Fruit fly (Drosophila melanogaster) whole organism, embryonic: ENCODE measurements around the gene Bem46.

ENCODE experiments used
- ATbp ChIP-seq: fragments of 200-800 bp; sonication (Bioruptor generic); optimal IDR thresholded peaks from 2 replicates; lab custom pipeline; 2017; ENCODE audit warnings: missing biosample characterization, mild to moderate bottlenecking, missing genetic modification characterization, missing genetic modification reagents
- Awh ChIP-seq: fragments of 200-800 bp; sonication (Bioruptor generic); IDR thresholded peaks from 2 replicates; pipeline ENCODE4, ENCODE4 v1.3.6; 2022; ENCODE audit warnings: missing biosample characterization, missing genetic modification characterization
- Bgb ChIP-seq: fragments of 200-800 bp; sonication (Bioruptor generic); IDR thresholded peaks from 2 replicates; pipeline ENCODE4 v1.3.6; 2022; ENCODE audit warnings: missing biosample characterization, missing genetic modification characterization; ENCODE audit not compliant: partially characterized antibody
- CG10979 ChIP-seq: fragments of 200-800 bp; sonication (Bioruptor generic); optimal IDR thresholded peaks from 2 replicates; lab custom pipeline; 2018; ENCODE audit warnings: missing biosample characterization, mild to moderate bottlenecking, missing genetic modification characterization, moderate library complexity
- CG11093 ChIP-seq: fragments of 200-800 bp; sonication (Bioruptor generic); IDR thresholded peaks from 3 replicates; pipeline ENCODE4 v1.3.6; 2022; ENCODE audit warnings: missing biosample characterization, missing genetic modification characterization
- CG11247 ChIP-seq: fragments of 200-800 bp; sonication (Bioruptor generic); IDR thresholded peaks from 2 replicates; pipeline ENCODE4 v1.3.6; 2022; ENCODE audit warnings: missing biosample characterization, missing genetic modification characterization
- CG11560 ChIP-seq: fragments of 200-800 bp; sonication (Bioruptor generic); IDR thresholded peaks from 3 replicates; pipeline ENCODE4 v1.3.6; 2022; ENCODE audit warnings: missing biosample characterization, missing genetic modification characterization
- CG15479 ChIP-seq: fragments of 200-800 bp; sonication (Bioruptor generic); optimal IDR thresholded peaks from 3 replicates; lab custom pipeline; 2019; ENCODE audit warnings: missing biosample characterization, mild to moderate bottlenecking, missing genetic modification characterization, moderate library complexity
- CG15514 ChIP-seq: fragments of 200-800 bp; sonication (Bioruptor generic); optimal IDR thresholded peaks from 3 replicates; lab custom pipeline; 2017; ENCODE audit warnings: missing biosample characterization, missing genetic modification characterization, mild to moderate bottlenecking, moderate library complexity, missing genetic modification reagents
- CG16863 ChIP-seq: fragments of 200-800 bp; sonication (Bioruptor generic); optimal IDR thresholded peaks from 3 replicates; lab custom pipeline; 2016; ENCODE audit warnings: missing biosample characterization, missing genetic modification characterization
- CG2889 ChIP-seq: fragments of 200-800 bp; sonication (Bioruptor generic); IDR thresholded peaks from 3 replicates; pipeline ENCODE4 v1.3.6; 2022; ENCODE audit warnings: missing biosample characterization, missing genetic modification characterization
- CG30403 ChIP-seq: fragments of 200-800 bp; sonication (Bioruptor generic); optimal IDR thresholded peaks from 3 replicates; lab custom pipeline; 2016; ENCODE audit warnings: missing biosample characterization, missing genetic modification characterization
- CG30431 ChIP-seq: fragments of 200-800 bp; sonication (Bioruptor generic); optimal IDR thresholded peaks from 2 replicates; lab custom pipeline; 2017; ENCODE audit warnings: missing biosample characterization, missing genetic modification characterization
- CG31224 ChIP-seq: fragments of 200-800 bp; sonication (Bioruptor generic); IDR thresholded peaks from 2 replicates; pipeline ENCODE4 v1.3.6; 2022; ENCODE audit warnings: missing biosample characterization, missing genetic modification characterization
- CG31388 ChIP-seq: fragments of 200-800 bp; sonication (Bioruptor generic); optimal IDR thresholded peaks from 2 replicates; lab custom pipeline; 2016; ENCODE audit warnings: missing biosample characterization, missing genetic modification characterization
- CG34224 ChIP-seq: fragments of 200-800 bp; sonication (Bioruptor generic); IDR thresholded peaks from 3 replicates; pipeline ENCODE4 v1.3.6; 2022; ENCODE audit warnings: missing biosample characterization, missing genetic modification characterization; ENCODE audit not compliant: partially characterized antibody
- CG4360 ChIP-seq: fragments of 200-800 bp; sonication (Bioruptor generic); IDR thresholded peaks from 2 replicates; pipeline ENCODE4 v1.3.6; 2022; ENCODE audit warnings: missing biosample characterization, missing genetic modification characterization
- CG4707 ChIP-seq: fragments of 200-800 bp; sonication (Bioruptor generic); optimal IDR thresholded peaks from 2 replicates; lab custom pipeline; 2018; ENCODE audit warnings: missing biosample characterization, mild to moderate bottlenecking, missing genetic modification characterization, moderate library complexity
- CG4820 ChIP-seq: fragments of 200-800 bp; sonication (Bioruptor generic); optimal IDR thresholded peaks from 3 replicates; lab custom pipeline; 2016; ENCODE audit warnings: missing biosample characterization, missing genetic modification characterization
- CG7556 ChIP-seq: fragments of 200-800 bp; sonication (Bioruptor generic); optimal IDR thresholded peaks from 2 replicates; lab custom pipeline; 2017; ENCODE audit warnings: missing biosample characterization, mild to moderate bottlenecking, missing genetic modification characterization
- CG7839 ChIP-seq: fragments of 200-800 bp; sonication (Bioruptor generic); optimal IDR thresholded peaks from 3 replicates; lab custom pipeline; 2018; ENCODE audit warnings: missing biosample characterization, mild to moderate bottlenecking, missing genetic modification characterization, moderate library complexity
- CG8089 ChIP-seq: fragments of 200-800 bp; sonication (Bioruptor generic); optimal IDR thresholded peaks from 3 replicates; lab custom pipeline; 2016; ENCODE audit warnings: missing biosample characterization, missing genetic modification characterization
- CG9215 ChIP-seq: fragments of 200-800 bp; sonication (Bioruptor generic); IDR thresholded peaks from 2 replicates; pipeline ENCODE4 v1.3.6; 2022; ENCODE audit warnings: missing biosample characterization, missing genetic modification characterization
- Dek ChIP-seq: fragments of 200-800 bp; sonication (Bioruptor generic); optimal IDR thresholded peaks from 3 replicates; lab custom pipeline; 2019; ENCODE audit warnings: missing biosample characterization, mild to moderate bottlenecking, missing genetic modification characterization, moderate library complexity
- Drgx ChIP-seq: fragments of 200-800 bp; sonication (Bioruptor generic); IDR thresholded peaks from 2 replicates; pipeline ENCODE4 v1.3.6; 2022; ENCODE audit warnings: missing biosample characterization, missing genetic modification characterization
- HLH4C ChIP-seq: fragments of 200-800 bp; sonication (Bioruptor generic); IDR thresholded peaks from 3 replicates; pipeline ENCODE4 v1.3.6; 2022; ENCODE audit warnings: missing biosample characterization, missing genetic modification characterization; ENCODE audit not compliant: partially characterized antibody
- Mad ChIP-seq: fragments of 200-800 bp; sonication (Bioruptor generic); optimal IDR thresholded peaks from 2 replicates; lab custom pipeline; 2016; ENCODE audit warnings: missing biosample characterization, missing genetic modification characterization
- Mes4 ChIP-seq: fragments of 200-800 bp; sonication (Bioruptor generic); optimal IDR thresholded peaks from 2 replicates; lab custom pipeline; 2016; ENCODE audit warnings: missing biosample characterization, missing genetic modification characterization
- NC2β ChIP-seq: fragments of 200-800 bp; sonication (Bioruptor generic); optimal IDR thresholded peaks from 2 replicates; lab custom pipeline; 2016; ENCODE audit warnings: missing biosample characterization, missing genetic modification characterization
- Neu2 ChIP-seq: fragments of 200-800 bp; sonication (Bioruptor generic); optimal IDR thresholded peaks from 3 replicates; lab custom pipeline; 2016; ENCODE audit warnings: missing biosample characterization, missing genetic modification characterization, borderline replicate concordance
- PHDP ChIP-seq: fragments of 200-800 bp; sonication (Bioruptor generic); optimal IDR thresholded peaks from 3 replicates; lab custom pipeline; 2018; ENCODE audit warnings: missing biosample characterization, mild to moderate bottlenecking, missing genetic modification characterization, moderate library complexity
- Sin3A ChIP-seq: fragments of >200 bp; optimal IDR thresholded peaks from 2 replicates; lab custom pipeline; 2018
- Stat92E ChIP-seq, 3 experiments: fragments of >200 bp in 2 of 3; fragments of 200-800 bp in 1 of 3; sonication (Bioruptor generic) in 1 of 3; optimal IDR thresholded peaks; 2 replicates each; lab custom pipeline; 2017 to 2019; ENCODE audit warnings: missing biosample characterization in 3 of 3, missing genetic modification characterization in 3 of 3, mild to moderate bottlenecking in 1 of 3, moderate library complexity in 1 of 3
- TFAM ChIP-seq: fragments of 200-800 bp; sonication (Bioruptor generic); optimal IDR thresholded peaks from 2 replicates; lab custom pipeline; 2017; ENCODE audit warnings: missing biosample characterization, missing genetic modification characterization, inconsistent platforms
- Usf ChIP-seq: fragments of 200-800 bp; sonication (Bioruptor generic); optimal IDR thresholded peaks from 2 replicates; lab custom pipeline; 2017; ENCODE audit warnings: missing genotype, missing biosample characterization, missing genetic modification characterization
- Xrp1 ChIP-seq: fragments of 200-800 bp; sonication (Bioruptor generic); IDR thresholded peaks from 2 replicates; pipeline ENCODE4 v1.3.6; 2022; ENCODE audit warnings: missing biosample characterization, missing genetic modification characterization
- croc ChIP-seq: fragments of 200-800 bp; sonication (Bioruptor generic); conservative IDR thresholded peaks from 3 replicates; pipeline ENCODE4 v1.3.6; 2022; ENCODE audit warnings: missing biosample characterization, missing genetic modification characterization
- fd64A ChIP-seq: fragments of 200-800 bp; sonication (Bioruptor generic); optimal IDR thresholded peaks from 3 replicates; lab custom pipeline; 2018; ENCODE audit warnings: missing biosample characterization, mild to moderate bottlenecking, missing genetic modification characterization
- fru ChIP-seq: fragments of >200 bp; optimal IDR thresholded peaks from 2 replicates; lab custom pipeline; 2017
- fu2 ChIP-seq: fragments of 200-800 bp; sonication (Bioruptor generic); optimal IDR thresholded peaks from 2 replicates; lab custom pipeline; 2016; ENCODE audit warnings: missing biosample characterization, missing genetic modification characterization
- jigr1 ChIP-seq: fragments of 200-800 bp; sonication (Bioruptor generic); IDR thresholded peaks from 3 replicates; pipeline ENCODE4 v1.3.6; 2022; ENCODE audit warnings: missing biosample characterization, missing genetic modification characterization
- mam ChIP-seq: fragments of 200-800 bp; sonication (Bioruptor generic); optimal IDR thresholded peaks from 3 replicates; lab custom pipeline; 2016; ENCODE audit warnings: missing biosample characterization, missing genetic modification characterization
- org-1 ChIP-seq: fragments of 200-800 bp; sonication (Bioruptor generic); optimal IDR thresholded peaks from 2 replicates; lab custom pipeline; 2017; ENCODE audit warnings: missing biosample characterization, missing genetic modification characterization
- prd ChIP-seq, 3 experiments: fragments of >200 bp in 2 of 3; fragments of 200-800 bp in 1 of 3; sonication (Bioruptor generic) in 1 of 3; optimal IDR thresholded peaks in 2 of 3; IDR thresholded peaks in 1 of 3; 2 replicates in 2 of 3; 3 replicates in 1 of 3; pipeline versions ENCODE4 v1.3.6 to Lab custom; 2017 to 2022; ENCODE audit warnings: missing biosample characterization in 1 of 3, missing genetic modification characterization in 1 of 3
- repo ChIP-seq: fragments of 200-800 bp; sonication (Bioruptor generic); optimal IDR thresholded peaks from 2 replicates; lab custom pipeline; 2016; ENCODE audit warnings: missing biosample characterization, missing genetic modification characterization
- scrt ChIP-seq: fragments of 200-800 bp; sonication (Bioruptor generic); optimal IDR thresholded peaks from 2 replicates; lab custom pipeline; 2018; ENCODE audit warnings: missing biosample characterization, mild to moderate bottlenecking, missing genetic modification characterization, moderate library complexity
- sd ChIP-seq: fragments of 200-800 bp; sonication (Bioruptor generic); optimal IDR thresholded peaks from 3 replicates; lab custom pipeline; 2018; ENCODE audit warnings: missing biosample characterization, mild to moderate bottlenecking, missing genetic modification characterization, moderate library complexity
- sisA ChIP-seq: fragments of 200-800 bp; sonication (Bioruptor generic); IDR thresholded peaks from 2 replicates; pipeline ENCODE4 v1.3.6; 2022; ENCODE audit warnings: missing biosample characterization, missing genetic modification characterization
- slbo ChIP-seq: fragments of 200-800 bp; sonication (Bioruptor generic); IDR thresholded peaks from 2 replicates; pipeline ENCODE4 v1.3.6; 2022; ENCODE audit warnings: missing biosample characterization, missing genetic modification characterization
- ssp ChIP-seq: fragments of 200-800 bp; sonication (Bioruptor generic); IDR thresholded peaks from 2 replicates; pipeline ENCODE4 v1.3.6; 2022; ENCODE audit warnings: missing biosample characterization, missing genetic modification characterization
- tin ChIP-seq: fragments of 200-800 bp; sonication (Bioruptor generic); optimal IDR thresholded peaks from 3 replicates; lab custom pipeline; 2016; ENCODE audit warnings: missing biosample characterization, missing genetic modification characterization
- vfl ChIP-seq: fragments of 200-800 bp; sonication (Bioruptor generic); optimal IDR thresholded peaks from 2 replicates; lab custom pipeline; 2016; ENCODE audit warnings: missing biosample characterization, missing genetic modification characterization

The Bem46 gene

dm6 chr2L:3003399-3003798, 15.5 kb downstream of the Bem46 start (continued):
- TF ChIP-seq Neu2 (GFP tag; lab: Kevin White, UChicago) (no peak), org-1 (GFP tag; lab: Kevin White, UChicago) (peak; percentile 8), vfl (GFP tag; lab: Kevin White, UChicago) (no peak), fru (lab: Kevin White, UChicago) (no peak), Bgb (no peak), scrt (no peak), PHDP (peak; percentile 76), Mad (GFP tag; lab: Kevin White, UChicago) (no peak), TFAM (GFP tag; lab: Kevin White, UChicago) (no peak), fd64A (GFP tag; lab: Kevin White, UChicago) (peak; percentile 52), mam (GFP tag; lab: Kevin White, UChicago) (no peak), Mes4 (GFP tag; lab: Kevin White, UChicago) (no peak), Dek (tag; lab: Kevin White, UChicago) (peak; percentile 28), prd (optimal IDR thresholded peaks at IDR 0.05; lab: Kevin White, UChicago) (no peak), prd (GFP tag; IDR thresholded peaks at IDR 0.05; lab: Robert Waterston, UW) (peak; percentile 47; the same call in 2 of the 3 replicates), sisA (GFP tag; lab: Robert Waterston, UW) (peak; percentile 29; the same call in 1 of the 2 replicates), CG4360 (no peak), CG30403 (GFP tag; lab: Kevin White, UChicago) (peak; percentile 24), CG7839 (tag; lab: Kevin White, UChicago) (peak; percentile 54), Drgx (GFP tag; lab: Robert Waterston, UW) (peak; percentile 76), Xrp1 (GFP tag; lab: Robert Waterston, UW) (peak; percentile 40; the same call in 1 of the 2 replicates), NC2β (GFP tag; lab: Kevin White, UChicago) (no peak), CG4707 (GFP tag; lab: Kevin White, UChicago) (peak; percentile 70), CG31224 (no peak), Usf (GFP tag; lab: Kevin White, UChicago) (no peak), ssp (no peak), CG8089 (no peak), CG34224 (no peak), tin (GFP tag; lab: Kevin White, UChicago) (peak; percentile 16), ATbp (GFP tag; lab: Kevin White, UChicago) (peak; percentile 85), Stat92E (GFP tag; optimal IDR thresholded peaks at IDR 0.05; lab: Kevin White, UChicago) (no peak), CG4820 (GFP tag; lab: Kevin White, UChicago) (peak; percentile 12), CG15479 (GFP tag; lab: Kevin White, UChicago) (no peak), sd (tag; lab: Kevin White, UChicago) (peak; percentile 20), croc (GFP tag; lab: Robert Waterston, UW) (no peak), CG2889 (GFP tag; lab: Robert Waterston, UW) (no peak), CG16863 (GFP tag; lab: Kevin White, UChicago) (peak; percentile 40), CG9215 (GFP tag; lab: Robert Waterston, UW) (no peak), Sin3A (lab: Kevin White, UChicago) (no peak), CG31388 (no peak), CG11247 (GFP tag; lab: Robert Waterston, UW) (no peak), CG10979 (tag; lab: Kevin White, UChicago) (peak; percentile 60), repo (GFP tag; lab: Kevin White, UChicago) (no peak), fu2 (no peak), CG11560 (tag; lab: Robert Waterston, UW) (no peak), Awh (GFP tag; lab: Robert Waterston, UW) (no peak), jigr1 (no peak), CG15514 (GFP tag; lab: Kevin White, UChicago) (no peak), slbo (GFP tag; lab: Robert Waterston, UW) (no peak), CG11093 (GFP tag; lab: Robert Waterston, UW) (peak; percentile 28; the same call in 1 of the 3 replicates), CG30431 (GFP tag; lab: Kevin White, UChicago) (no peak), CG7556 (GFP tag; lab: Kevin White, UChicago) (peak; percentile 41), HLH4C (no peak)
